Worm (Caenorhabditis elegans): ENCODE measurements around the gene lon-1.

lon-1 gene

ce11 chrIII:5483738-5484315 lies 9.6 kb downstream of the lon-1 start, which contains the start of the genes R02F2.7 and R02F2.4:
R02F2.7 (minus strand) TSS chrIII:5483773.
R02F2.4 (plus strand) TSS chrIII:5484289.
- TF ChIP-seq nhr-28 (tag; optimal IDR thresholded peaks at IDR 0.05) (no peak), unc-130 (GFP tag; optimal IDR thresholded peaks at IDR 0.05) (peak; percentile 22), gei-8 (GFP tag; optimal IDR thresholded peaks at IDR 0.05) (no peak), snpc-4 (tag; optimal IDR thresholded peaks at IDR 0.05) (no peak), skn-1 (tag; optimal IDR thresholded peaks at IDR 0.05) (no peak), ceh-28 (tag; optimal IDR thresholded peaks at IDR 0.05) (no peak), ceh-32 (tag; optimal IDR thresholded peaks at IDR 0.05; ENCODE audit: poor library complexity) (no peak), dpl-1 (GFP tag; optimal IDR thresholded peaks at IDR 0.05) (peak; percentile 74), hmg-1.1 (GFP tag; IDR thresholded peaks at IDR 0.05) (no peak), lin-1 (GFP tag; IDR thresholded peaks at IDR 0.05) (no peak), ceh-82 (tag; optimal IDR thresholded peaks at IDR 0.05) (no peak), ztf-7 (tag; optimal IDR thresholded peaks at IDR 0.05) (no peak), nhr-11 (tag; optimal IDR thresholded peaks at IDR 0.05) (no peak), nhr-25 (tag; optimal IDR thresholded peaks at IDR 0.05; ENCODE audit: borderline replicate concordance, insufficient read depth) (no peak), madf-9 (GFP tag; conservative IDR thresholded peaks at IDR 0.05) (no peak), arid-1 (GFP tag; conservative IDR thresholded peaks at IDR 0.05) (no peak), nhr-41 (GFP tag; IDR thresholded peaks at IDR 0.05) (no peak), mxl-3 (GFP tag; optimal IDR thresholded peaks at IDR 0.05) (no peak), mes-2 (tag; optimal IDR thresholded peaks at IDR 0.05; ENCODE audit: poor library complexity, severe bottlenecking) (peak; percentile 41), lir-3 (tag; optimal IDR thresholded peaks at IDR 0.05) (no peak), jun-1 (tag; optimal IDR thresholded peaks at IDR 0.05) (no peak), ZK337.2 (GFP tag; IDR thresholded peaks at IDR 0.05) (no peak), ceh-20 (GFP tag; IDR thresholded peaks at IDR 0.05) (no peak), dve-1 (tag; optimal IDR thresholded peaks at IDR 0.05; ENCODE audit: insufficient read depth) (no peak), zfp-3 (GFP tag; conservative IDR thresholded peaks at IDR 0.05) (no peak)

ce11 chrIII:5486345-5486744 lies 12.1 kb downstream of the lon-1 start:
- no peak for TF ChIP-seq Y75B8A.6 (GFP tag; IDR thresholded peaks at IDR 0.05)
- TF ChIP-seq lir-3 (tag; optimal IDR thresholded peaks at IDR 0.05): no peak
- TF ChIP-seq lin-29 (GFP tag; IDR thresholded peaks at IDR 0.05): no peak
- TF ChIP-seq ceh-20 (GFP tag; IDR thresholded peaks at IDR 0.05): no peak
- no peak for TF ChIP-seq snpc-1.2 (GFP tag; IDR thresholded peaks at IDR 0.05)
- TF ChIP-seq nhr-76 (tag; optimal IDR thresholded peaks at IDR 0.05): no peak

- TF ChIP-seq mes-2 (tag; optimal IDR thresholded peaks at IDR 0.05; ENCODE audit: poor library complexity, severe bottlenecking) (no peak), hlh-30 (tag; optimal IDR thresholded peaks at IDR 0.05; ENCODE audit: insufficient read depth) (no peak), saeg-2 (GFP tag; IDR thresholded peaks at IDR 0.05) (no peak), ceh-82 (tag; optimal IDR thresholded peaks at IDR 0.05) (no peak), mdl-1 (tag; optimal IDR thresholded peaks at IDR 0.05) (no peak), spr-1 (tag; optimal IDR thresholded peaks at IDR 0.05) (no peak), R02D3.7 (tag; optimal IDR thresholded peaks at IDR 0.05) (no peak), lir-3 (tag; optimal IDR thresholded peaks at IDR 0.05) (no peak), ces-1 (GFP tag; optimal IDR thresholded peaks at IDR 0.05) (no peak), dmd-6 (GFP tag; IDR thresholded peaks at IDR 0.05) (no peak), ctbp-1 (GFP tag; IDR thresholded peaks at IDR 0.05) (no peak), pqm-1 (tag; optimal IDR thresholded peaks at IDR 0.05) (no peak), dpl-1 (GFP tag; optimal IDR thresholded peaks at IDR 0.05) (no peak), nhr-48 (tag; optimal IDR thresholded peaks at IDR 0.05) (no peak), F26F4.8 (GFP tag; conservative IDR thresholded peaks at IDR 0.05) (no peak), spr-3 (GFP tag; optimal IDR thresholded peaks at IDR 0.05) (no peak)
These were observed 12.9 kb downstream of the lon-1 start, which contains the start of gene osg-1 for ce11 chrIII:5487087-5487603. osg-1 (plus strand) TSS chrIII:5487553.

All from whole organism, L4 larva.